Worm (Caenorhabditis elegans) whole organism, L4/young adult: ENCODE results near the gene str-78.
"Not testable (repeated sequence)": the region's sequence is repeated elsewhere in the genome, so short reads cannot be mapped to it uniquely, and the experiment has no call there.

Source experiments
- W03F9.2 ChIP-seq: fragments of 150-350 bp; optimal IDR thresholded peaks from 2 replicates; lab custom pipeline; 2014; ENCODE audit warnings: missing biosample characterization, missing genetic modification characterization
- dao-5 ChIP-seq: sonication (generic microtip); optimal IDR thresholded peaks from 2 replicates; lab custom pipeline; 2016; ENCODE audit warnings: missing genotype, missing genetic modification characterization, moderate library complexity, missing compliant biosample characterization

- TF ChIP-seq W03F9.2, dao-5 (tag; lab: Kevin White, UChicago): not testable (repeated sequence)
These were observed 13.1 kb downstream of the str-78 start, which contains the start of gene M199.8 for ce11 chrIV:15133899-15134298.
